Fruit fly (Drosophila melanogaster) whole organism, embryonic: ENCODE results near the gene Rift.

Experiments used
- BEAF-32 ChIP-seq: fragments of 200-800 bp; sonication (Bioruptor generic); optimal IDR thresholded peaks from 3 replicates; lab custom pipeline; 2017; ENCODE audit warnings: missing biosample characterization, missing genetic modification characterization, mild to moderate bottlenecking, moderate library complexity, missing genetic modification reagents
- BtbVII ChIP-seq: fragments of 200-800 bp; sonication (Bioruptor generic); optimal IDR thresholded peaks from 3 replicates; lab custom pipeline; 2017; ENCODE audit warnings: missing biosample characterization, mild to moderate bottlenecking, missing genetic modification characterization
- CG10147 ChIP-seq: fragments of 200-800 bp; sonication (Bioruptor generic); optimal IDR thresholded peaks from 2 replicates; lab custom pipeline; 2019; ENCODE audit warnings: missing biosample characterization, mild to moderate bottlenecking, missing genetic modification characterization, moderate library complexity
- CG10267 ChIP-seq: fragments of 200-800 bp; sonication (Bioruptor generic); optimal IDR thresholded peaks from 2 replicates; lab custom pipeline; 2018; ENCODE audit warnings: missing biosample characterization, mild to moderate bottlenecking, missing genetic modification characterization, moderate library complexity
- CG11398 ChIP-seq: fragments of 200-800 bp; sonication (Bioruptor generic); optimal IDR thresholded peaks from 2 replicates; lab custom pipeline; 2016; ENCODE audit warnings: missing biosample characterization, missing genetic modification characterization
- CG13624 ChIP-seq: fragments of 200-800 bp; sonication (Bioruptor generic); optimal IDR thresholded peaks from 2 replicates; lab custom pipeline; 2016; ENCODE audit warnings: missing biosample characterization, missing genetic modification characterization
- CG16813 ChIP-seq: fragments of 200-800 bp; sonication (Bioruptor generic); IDR thresholded peaks from 3 replicates; pipeline ENCODE4 v1.3.6; 2022; ENCODE audit warnings: missing biosample characterization, missing genetic modification characterization; ENCODE audit not compliant: partially characterized antibody
- CG17186 ChIP-seq: fragments of 200-800 bp; sonication (Bioruptor generic); optimal IDR thresholded peaks from 3 replicates; lab custom pipeline; 2017; ENCODE audit warnings: missing biosample characterization, missing genetic modification reagents, missing genetic modification characterization
- CG17359 ChIP-seq: fragments of 200-800 bp; sonication (Bioruptor generic); optimal IDR thresholded peaks from 3 replicates; lab custom pipeline; 2018; ENCODE audit warnings: missing biosample characterization, mild to moderate bottlenecking, missing genetic modification characterization, moderate library complexity
- CG17361 ChIP-seq: fragments of 200-800 bp; sonication (Bioruptor generic); IDR thresholded peaks from 3 replicates; pipeline ENCODE4 v1.3.6; 2022; ENCODE audit warnings: missing biosample characterization, missing genetic modification characterization
- CG18476 ChIP-seq: fragments of 200-800 bp; sonication (Bioruptor generic); optimal IDR thresholded peaks from 2 replicates; lab custom pipeline; 2016; ENCODE audit warnings: missing biosample characterization, mild to moderate bottlenecking, missing genetic modification characterization
- CG2129 ChIP-seq: fragments of 200-800 bp; sonication (Bioruptor generic); IDR thresholded peaks from 2 replicates; pipeline ENCODE4 v1.3.6; 2022; ENCODE audit warnings: missing biosample characterization, missing genetic modification characterization; ENCODE audit not compliant: partially characterized antibody
- CG2678 ChIP-seq: fragments of 200-800 bp; sonication (Bioruptor generic); optimal IDR thresholded peaks from 3 replicates; lab custom pipeline; 2019; ENCODE audit warnings: missing biosample characterization, mild to moderate bottlenecking, missing genetic modification characterization, moderate library complexity
- CG4424 ChIP-seq: fragments of 200-800 bp; sonication (Bioruptor generic); optimal IDR thresholded peaks from 3 replicates; lab custom pipeline; 2016; ENCODE audit warnings: missing biosample characterization, missing genetic modification characterization
- CG4707 ChIP-seq: fragments of 200-800 bp; sonication (Bioruptor generic); optimal IDR thresholded peaks from 2 replicates; lab custom pipeline; 2018; ENCODE audit warnings: missing biosample characterization, mild to moderate bottlenecking, missing genetic modification characterization, moderate library complexity
- CG6791 ChIP-seq: fragments of 200-800 bp; sonication (Bioruptor generic); IDR thresholded peaks from 3 replicates; pipeline ENCODE4 v1.3.6; 2022; ENCODE audit warnings: missing biosample characterization, missing genetic modification characterization; ENCODE audit not compliant: partially characterized antibody
- CG8290 ChIP-seq, 3 experiments: fragments of 200-800 bp; sonication (Bioruptor generic); optimal IDR thresholded peaks; 2 replicates each; lab custom pipeline; 2016 to 2019; ENCODE audit warnings: missing biosample characterization in 3 of 3, missing genetic modification characterization in 3 of 3, mild to moderate bottlenecking in 2 of 3, moderate library complexity in 1 of 3
- CG8388 ChIP-seq: fragments of 200-800 bp; sonication (Bioruptor generic); optimal IDR thresholded peaks from 2 replicates; lab custom pipeline; 2019; ENCODE audit warnings: missing biosample characterization, mild to moderate bottlenecking, missing genetic modification characterization, moderate library complexity
- CG9797 ChIP-seq: fragments of 200-800 bp; sonication (Bioruptor generic); optimal IDR thresholded peaks from 3 replicates; lab custom pipeline; 2018; ENCODE audit warnings: missing biosample characterization, mild to moderate bottlenecking, missing genetic modification characterization
- CG9876 ChIP-seq: fragments of 200-800 bp; sonication (Bioruptor generic); optimal IDR thresholded peaks from 2 replicates; lab custom pipeline; 2016; ENCODE audit warnings: missing biosample characterization, missing genetic modification characterization
- CG9932 ChIP-seq: fragments of 200-800 bp; sonication (Bioruptor generic); IDR thresholded peaks from 2 replicates; pipeline ENCODE4 v1.3.6; 2022; ENCODE audit warnings: missing biosample characterization, missing genetic modification characterization
- Dp ChIP-seq: fragments of 200-800 bp; sonication (Bioruptor generic); optimal IDR thresholded peaks from 2 replicates; lab custom pipeline; 2018; ENCODE audit warnings: missing biosample characterization, mild to moderate bottlenecking, missing genetic modification characterization, moderate library complexity
- E2f2 ChIP-seq: fragments of 200-800 bp; sonication (Bioruptor generic); IDR thresholded peaks from 2 replicates; pipeline ENCODE4 v1.3.6; 2022; ENCODE audit warnings: missing biosample characterization, missing genetic modification characterization
- Ets65A ChIP-seq: fragments of 200-800 bp; sonication (Bioruptor generic); peaks from one replicate; lab custom pipeline; 2016; ENCODE audit warnings: missing biosample characterization, missing genetic modification characterization
- Jarid2 ChIP-seq: fragments of 200-800 bp; sonication (Bioruptor generic); optimal IDR thresholded peaks from 3 replicates; lab custom pipeline; 2017; ENCODE audit warnings: mild to moderate bottlenecking, missing biosample characterization, missing genetic modification reagents, missing genetic modification characterization
- MESR4 ChIP-seq: fragments of 200-800 bp; sonication (Bioruptor generic); optimal IDR thresholded peaks from 2 replicates; lab custom pipeline; 2018; ENCODE audit warnings: missing biosample characterization, mild to moderate bottlenecking, missing genetic modification characterization, moderate library complexity
- Myb ChIP-seq: fragments of 200-800 bp; sonication (Bioruptor generic); optimal IDR thresholded peaks from 2 replicates; lab custom pipeline; 2016; ENCODE audit warnings: missing biosample characterization, missing genetic modification characterization
- PHDP ChIP-seq: fragments of 200-800 bp; sonication (Bioruptor generic); optimal IDR thresholded peaks from 3 replicates; lab custom pipeline; 2018; ENCODE audit warnings: missing biosample characterization, mild to moderate bottlenecking, missing genetic modification characterization, moderate library complexity
- Rfx ChIP-seq: fragments of 200-800 bp; sonication (Bioruptor generic); IDR thresholded peaks from 2 replicates; pipeline ENCODE4 v1.3.6; 2022; ENCODE audit warnings: missing biosample characterization, missing genetic modification characterization
- Scr ChIP-seq: fragments of 200-800 bp; sonication (Bioruptor generic); IDR thresholded peaks from 2 replicates; pipeline ENCODE4 v1.3.6; 2022; ENCODE audit warnings: missing biosample characterization, missing genetic modification characterization; ENCODE audit not compliant: partially characterized antibody
- Six4 ChIP-seq: fragments of 200-800 bp; sonication (Bioruptor generic); optimal IDR thresholded peaks from 2 replicates; lab custom pipeline; 2016; ENCODE audit warnings: missing biosample characterization, missing genetic modification characterization
- Xrp1 ChIP-seq: fragments of 200-800 bp; sonication (Bioruptor generic); IDR thresholded peaks from 2 replicates; pipeline ENCODE4 v1.3.6; 2022; ENCODE audit warnings: missing biosample characterization, missing genetic modification characterization
- az2 ChIP-seq: fragments of 200-800 bp; sonication (Bioruptor generic); optimal IDR thresholded peaks from 3 replicates; lab custom pipeline; 2016; ENCODE audit warnings: missing biosample characterization, missing genetic modification characterization
- cato ChIP-seq: fragments of 200-800 bp; sonication (Bioruptor generic); optimal IDR thresholded peaks from 2 replicates; lab custom pipeline; 2016; ENCODE audit warnings: missing biosample characterization, missing genetic modification characterization, borderline replicate concordance
- fu2 ChIP-seq: fragments of 200-800 bp; sonication (Bioruptor generic); optimal IDR thresholded peaks from 2 replicates; lab custom pipeline; 2016; ENCODE audit warnings: missing biosample characterization, missing genetic modification characterization
- grn ChIP-seq: fragments of 200-800 bp; sonication (Bioruptor generic); optimal IDR thresholded peaks from 3 replicates; lab custom pipeline; 2017; ENCODE audit warnings: missing biosample characterization, missing genetic modification characterization
- her ChIP-seq: fragments of 200-800 bp; sonication (Bioruptor generic); optimal IDR thresholded peaks from 2 replicates; lab custom pipeline; 2016; ENCODE audit warnings: missing biosample characterization, missing genetic modification characterization
- inv ChIP-seq: fragments of 200-800 bp; sonication (Bioruptor generic); IDR thresholded peaks from 2 replicates; pipeline ENCODE4 v1.3.6; 2022; ENCODE audit warnings: missing biosample characterization, missing genetic modification characterization; ENCODE audit not compliant: partially characterized antibody
- lov ChIP-seq, 2 experiments: fragments of 200-800 bp in 1 of 2; fragments of >200 bp in 1 of 2; sonication (Bioruptor generic) in 1 of 2; IDR thresholded peaks in 1 of 2; optimal IDR thresholded peaks in 1 of 2; 2 replicates in 1 of 2; 3 replicates in 1 of 2; pipeline versions ENCODE4 v1.3.6 to Lab custom; 2017 to 2022; ENCODE audit warnings: missing biosample characterization in 1 of 2, missing genetic modification characterization in 1 of 2
- mam ChIP-seq: fragments of 200-800 bp; sonication (Bioruptor generic); optimal IDR thresholded peaks from 3 replicates; lab custom pipeline; 2016; ENCODE audit warnings: missing biosample characterization, missing genetic modification characterization
- nerfin-2 ChIP-seq: fragments of 200-800 bp; sonication (Bioruptor generic); IDR thresholded peaks from 2 replicates; pipeline ENCODE4 v1.3.6; 2022; ENCODE audit warnings: missing biosample characterization, missing genetic modification characterization; ENCODE audit not compliant: partially characterized antibody
- onecut ChIP-seq: fragments of 200-800 bp; sonication (Bioruptor generic); IDR thresholded peaks from 2 replicates; pipeline ENCODE4 v1.3.6; 2022; ENCODE audit warnings: missing biosample characterization, missing genetic modification characterization
- pita ChIP-seq: fragments of 200-800 bp; sonication (Bioruptor generic); optimal IDR thresholded peaks from 2 replicates; lab custom pipeline; 2017; ENCODE audit warnings: missing biosample characterization, mild to moderate bottlenecking, missing genetic modification characterization
- prd ChIP-seq, 3 experiments: fragments of >200 bp in 2 of 3; fragments of 200-800 bp in 1 of 3; sonication (Bioruptor generic) in 1 of 3; optimal IDR thresholded peaks in 2 of 3; IDR thresholded peaks in 1 of 3; 2 replicates in 2 of 3; 3 replicates in 1 of 3; pipeline versions ENCODE4 v1.3.6 to Lab custom; 2017 to 2022; ENCODE audit warnings: missing biosample characterization in 1 of 3, missing genetic modification characterization in 1 of 3
- row ChIP-seq: fragments of 200-800 bp; sonication (Bioruptor generic); IDR thresholded peaks from 3 replicates; pipeline ENCODE4 v1.3.6; 2022; ENCODE audit warnings: missing biosample characterization, missing genetic modification characterization
- run ChIP-seq: fragments of 200-800 bp; sonication (Bioruptor generic); optimal IDR thresholded peaks from 3 replicates; lab custom pipeline; 2018; ENCODE audit warnings: missing biosample characterization, mild to moderate bottlenecking, missing genetic modification characterization
- toy ChIP-seq: fragments of 200-800 bp; sonication (Bioruptor generic); IDR thresholded peaks from 2 replicates; pipeline ENCODE4 v1.3.6; 2022; ENCODE audit warnings: missing biosample characterization, missing genetic modification characterization

The Rift gene

DNA sequence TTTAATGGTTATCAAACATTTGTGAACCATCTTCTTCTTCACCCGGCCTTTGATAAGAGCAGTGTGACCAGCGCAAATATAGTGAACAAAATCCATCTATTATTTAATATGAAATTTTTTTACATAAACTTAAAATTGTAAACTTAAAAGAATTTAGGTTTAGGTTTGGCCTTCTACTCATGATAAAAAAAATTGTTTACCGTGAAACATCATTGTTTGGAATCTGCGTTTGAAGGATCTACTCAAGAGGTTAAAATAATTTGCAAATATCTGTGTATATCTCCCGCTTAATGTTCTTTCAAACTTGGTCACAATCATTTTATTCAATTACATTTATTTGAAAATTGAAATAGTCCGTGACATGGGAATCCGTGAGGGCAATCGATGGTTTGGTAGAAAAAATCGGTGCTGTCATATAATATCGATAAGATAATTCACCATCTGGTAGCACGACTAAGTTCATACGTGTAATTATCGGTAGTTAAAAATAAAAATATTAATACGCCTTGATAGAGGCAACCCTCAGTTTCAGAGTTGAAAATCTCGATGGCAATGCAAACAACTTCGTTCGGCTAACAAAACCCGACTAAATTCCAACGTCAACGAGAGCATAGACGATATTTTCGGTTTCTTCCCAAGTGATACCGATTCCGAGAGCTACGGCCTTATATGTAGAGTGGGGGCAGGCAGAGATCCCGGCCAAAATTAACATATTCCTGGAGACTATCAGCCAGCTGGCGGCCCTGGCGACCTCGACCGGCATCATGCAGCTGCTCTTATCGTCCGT lies 38.0 kb downstream of the Rift start, which contains the start of the genes betaGlu and sip3 (continued):
- TF ChIP-seq Jarid2 (no peak), Ets65A (GFP tag; lab: Kevin White, UChicago) (peak; percentile 64), BEAF-32 (GFP tag; lab: Kevin White, UChicago) (peak; percentile 93), CG9932 (GFP tag; lab: Robert Waterston, UW) (peak; percentile 48; the same call in 1 of the 2 replicates), CG4424 (GFP tag; lab: Kevin White, UChicago) (no peak), toy (GFP tag; lab: Robert Waterston, UW) (no peak), lov (optimal IDR thresholded peaks at IDR 0.05; lab: Kevin White, UChicago) (no peak), lov (GFP tag; IDR thresholded peaks at IDR 0.05; lab: Robert Waterston, UW) (no peak), MESR4 (GFP tag; lab: Kevin White, UChicago) (peak; percentile 61), pita (GFP tag; lab: Kevin White, UChicago) (no peak), grn (GFP tag; lab: Kevin White, UChicago) (peak; percentile 22), CG4707 (GFP tag; lab: Kevin White, UChicago) (no peak), prd (optimal IDR thresholded peaks at IDR 0.05; lab: Kevin White, UChicago) (no peak), prd (GFP tag; IDR thresholded peaks at IDR 0.05; lab: Robert Waterston, UW) (no peak), CG13624 (GFP tag; lab: Kevin White, UChicago) (peak; percentile 3), inv (GFP tag; lab: Robert Waterston, UW) (peak; percentile 94), row (GFP tag; lab: Robert Waterston, UW) (peak; percentile 51), CG8290 (GFP tag; optimal IDR thresholded peaks at IDR 0.05; lab: Kevin White, UChicago) (peak; percentile 41), CG8290 (tag; optimal IDR thresholded peaks at IDR 0.05; lab: Kevin White, UChicago) (no peak), CG6791 (peak; percentile 90), Xrp1 (GFP tag; lab: Robert Waterston, UW) (no peak), her (no peak), CG2678 (tag; lab: Kevin White, UChicago) (no peak), CG2129 (GFP tag; lab: Robert Waterston, UW) (peak; percentile 62), PHDP (tag; lab: Kevin White, UChicago) (peak; percentile 3), CG10147 (GFP tag; lab: Kevin White, UChicago) (no peak), CG17361 (GFP tag; lab: Robert Waterston, UW) (peak; percentile 75; the same call in 2 of the 3 replicates), az2 (GFP tag; lab: Kevin White, UChicago) (no peak), CG17186 (GFP tag; lab: Kevin White, UChicago) (peak; percentile 55), CG8388 (peak; percentile 3), CG18476 (peak; percentile 4), BtbVII (GFP tag; lab: Kevin White, UChicago) (no peak), Scr (GFP tag; lab: Robert Waterston, UW) (peak; percentile 93), CG9876 (GFP tag; lab: Kevin White, UChicago) (no peak), Myb (GFP tag; lab: Kevin White, UChicago) (peak; percentile 20), E2f2 (GFP tag; lab: Robert Waterston, UW) (peak; percentile 50; the same call in 1 of the 2 replicates), Rfx (peak; percentile 27; the same call in 1 of the 2 replicates), Six4 (peak; percentile 6), CG11398 (no peak), CG10267 (tag; lab: Kevin White, UChicago) (peak; percentile 37), mam (GFP tag; lab: Kevin White, UChicago) (peak; percentile 15), run (tag; lab: Kevin White, UChicago) (no peak), nerfin-2 (GFP tag; lab: Robert Waterston, UW) (peak; percentile 91), onecut (GFP tag; lab: Robert Waterston, UW) (no peak), CG17359 (tag; lab: Kevin White, UChicago) (no peak), CG9797 (GFP tag; lab: Kevin White, UChicago) (peak; percentile 52), cato (GFP tag; lab: Kevin White, UChicago) (no peak), Dp (GFP tag; lab: Kevin White, UChicago) (peak; percentile 56), fu2 (GFP tag; lab: Kevin White, UChicago) (no peak), CG16813 (GFP tag; lab: Robert Waterston, UW) (peak; percentile 91)
